Fruit fly (Drosophila melanogaster) whole organism, prepupa: ENCODE results near the gene Tcs6.

Experiments
- Blimp-1 ChIP-seq: fragments of 200-800 bp; sonication (Bioruptor generic); optimal IDR thresholded peaks from 3 replicates; lab custom pipeline; 2017; ENCODE audit warnings: missing biosample characterization, missing genetic modification characterization, mild to moderate bottlenecking, moderate library complexity, missing genetic modification reagents
- CG10669 ChIP-seq: fragments of 200-800 bp; sonication (Bioruptor generic); optimal IDR thresholded peaks from 3 replicates; lab custom pipeline; 2018; ENCODE audit warnings: missing biosample characterization, mild to moderate bottlenecking, missing genetic modification characterization, moderate library complexity
- CG11902 ChIP-seq: fragments of 200-800 bp; sonication (Bioruptor generic); optimal IDR thresholded peaks from 3 replicates; lab custom pipeline; 2016; ENCODE audit warnings: missing biosample characterization, missing genetic modification characterization
- CG15336 ChIP-seq: fragments of 200-800 bp; sonication (Bioruptor generic); IDR thresholded peaks from 2 replicates; pipeline ENCODE4 v1.3.6; 2022; ENCODE audit warnings: missing biosample characterization, missing genetic modification characterization
- CG16779 ChIP-seq: fragments of 200-800 bp; sonication (Bioruptor generic); optimal IDR thresholded peaks from 3 replicates; lab custom pipeline; 2017; ENCODE audit warnings: missing biosample characterization, mild to moderate bottlenecking, missing genetic modification characterization
- CG3032 ChIP-seq: fragments of 200-800 bp; optimal IDR thresholded peaks from 2 replicates; lab custom pipeline; 2019; ENCODE audit warnings: missing biosample characterization, mild to moderate bottlenecking, missing genetic modification characterization, moderate library complexity
- CG31627 ChIP-seq: fragments of 200-800 bp; sonication (Bioruptor generic); optimal IDR thresholded peaks from 3 replicates; lab custom pipeline; 2016; ENCODE audit warnings: missing biosample characterization, missing genetic modification characterization
- CG32006 ChIP-seq: fragments of 200-800 bp; sonication (Bioruptor generic); optimal IDR thresholded peaks from 3 replicates; lab custom pipeline; 2017; ENCODE audit warnings: missing biosample characterization, mild to moderate bottlenecking, missing genetic modification characterization
- CG34406 ChIP-seq: fragments of 200-800 bp; sonication (Bioruptor generic); optimal IDR thresholded peaks from 3 replicates; lab custom pipeline; 2016; ENCODE audit warnings: missing biosample characterization, missing genetic modification characterization
- CG3919 ChIP-seq: fragments of 200-800 bp; sonication (Bioruptor generic); optimal IDR thresholded peaks from 3 replicates; lab custom pipeline; 2016; ENCODE audit warnings: missing biosample characterization, missing genetic modification characterization
- CG4318 ChIP-seq: fragments of 200-800 bp; sonication (Bioruptor generic); optimal IDR thresholded peaks from 3 replicates; lab custom pipeline; 2017; ENCODE audit warnings: missing biosample characterization, mild to moderate bottlenecking, missing genetic modification characterization
- CG6163 ChIP-seq: fragments of 200-800 bp; sonication (Bioruptor generic); IDR thresholded peaks from 3 replicates; pipeline ENCODE4 v1.3.6; 2022; ENCODE audit warnings: missing biosample characterization, missing genetic modification characterization
- CG6276 ChIP-seq: fragments of 200-800 bp; sonication (Bioruptor generic); optimal IDR thresholded peaks from 2 replicates; lab custom pipeline; 2017; ENCODE audit warnings: missing biosample characterization, mild to moderate bottlenecking, missing genetic modification characterization
- CG6808 ChIP-seq: fragments of 200-800 bp; sonication (Bioruptor generic); optimal IDR thresholded peaks from 3 replicates; lab custom pipeline; 2017; ENCODE audit warnings: missing biosample characterization, missing genetic modification characterization, mild to moderate bottlenecking, moderate library complexity, missing genetic modification reagents
- CG6854 ChIP-seq: fragments of 200-800 bp; sonication (Bioruptor generic); optimal IDR thresholded peaks from 2 replicates; lab custom pipeline; 2017; ENCODE audit warnings: missing biosample characterization, mild to moderate bottlenecking, missing genetic modification characterization
- CG7368 ChIP-seq: fragments of 200-800 bp; sonication (Bioruptor generic); optimal IDR thresholded peaks from 3 replicates; lab custom pipeline; 2016; ENCODE audit warnings: missing biosample characterization, missing genetic modification characterization
- CG8119 ChIP-seq: fragments of 200-800 bp; sonication (Bioruptor generic); IDR thresholded peaks from 3 replicates; pipeline ENCODE4 v1.3.6; 2022; ENCODE audit warnings: missing biosample characterization, missing genetic modification characterization
- CG8632 ChIP-seq: fragments of 200-800 bp; sonication (Bioruptor generic); optimal IDR thresholded peaks from 3 replicates; lab custom pipeline; 2016; ENCODE audit warnings: missing biosample characterization, missing genetic modification characterization
- Eip75B ChIP-seq: fragments of 200-800 bp; sonication (Bioruptor generic); optimal IDR thresholded peaks from 3 replicates; lab custom pipeline; 2016; ENCODE audit warnings: missing biosample characterization, missing genetic modification characterization
- Eip78C ChIP-seq: fragments of 200-800 bp; sonication (Bioruptor generic); peaks from one replicate; lab custom pipeline; 2016; ENCODE audit warnings: missing biosample characterization, missing genetic modification characterization
- Eip93F ChIP-seq: fragments of 200-800 bp; sonication (Bioruptor generic); optimal IDR thresholded peaks from 2 replicates; lab custom pipeline; 2016; ENCODE audit warnings: missing biosample characterization, mild to moderate bottlenecking, missing genetic modification characterization
- Ets21C ChIP-seq: fragments of 200-800 bp; sonication (Bioruptor generic); optimal IDR thresholded peaks from 3 replicates; lab custom pipeline; 2016; ENCODE audit warnings: missing biosample characterization, missing genetic modification characterization
- Ets96B ChIP-seq: fragments of 200-800 bp; optimal IDR thresholded peaks from 2 replicates; lab custom pipeline; 2019; ENCODE audit warnings: missing biosample characterization, mild to moderate bottlenecking, missing genetic modification characterization, moderate library complexity
- Hr38 ChIP-seq: sonication (Bioruptor generic); optimal IDR thresholded peaks from 2 replicates; lab custom pipeline; 2016; ENCODE audit warnings: missing biosample characterization, missing genetic modification characterization
- Hr39 ChIP-seq: fragments of 200-800 bp; sonication (Bioruptor generic); optimal IDR thresholded peaks from 2 replicates; lab custom pipeline; 2016; ENCODE audit warnings: missing biosample characterization, missing genetic modification characterization
- Hr4 ChIP-seq: fragments of 200-800 bp; sonication (Bioruptor generic); optimal IDR thresholded peaks from 3 replicates; lab custom pipeline; 2016; ENCODE audit warnings: missing biosample characterization, missing genetic modification characterization
- Lpt ChIP-seq: fragments of 200-800 bp; sonication (Bioruptor generic); optimal IDR thresholded peaks from 3 replicates; lab custom pipeline; 2016; ENCODE audit warnings: missing biosample characterization, missing genetic modification characterization
- Met ChIP-seq: fragments of 200-800 bp; sonication (Bioruptor generic); optimal IDR thresholded peaks from 3 replicates; lab custom pipeline; 2016; ENCODE audit warnings: missing biosample characterization, missing genetic modification characterization
- Smox ChIP-seq: fragments of 200-800 bp; sonication (Bioruptor generic); optimal IDR thresholded peaks from 3 replicates; lab custom pipeline; 2016; ENCODE audit warnings: missing biosample characterization, missing genetic modification characterization
- Sox102F ChIP-seq: fragments of 200-800 bp; sonication (Bioruptor generic); optimal IDR thresholded peaks from 2 replicates; lab custom pipeline; 2016; ENCODE audit warnings: missing biosample characterization, mild to moderate bottlenecking, missing genetic modification characterization
- Sox14 ChIP-seq: fragments of 200-800 bp; sonication (Bioruptor generic); optimal IDR thresholded peaks from 3 replicates; lab custom pipeline; 2016; ENCODE audit warnings: missing biosample characterization, missing genetic modification characterization
- Sox15 ChIP-seq: fragments of 200-800 bp; sonication (Bioruptor generic); optimal IDR thresholded peaks from 3 replicates; lab custom pipeline; 2016; ENCODE audit warnings: missing biosample characterization, missing genetic modification characterization
- achi ChIP-seq: fragments of 200-800 bp; sonication (Bioruptor generic); optimal IDR thresholded peaks from 3 replicates; lab custom pipeline; 2016; ENCODE audit warnings: missing biosample characterization, missing genetic modification characterization
- acj6 ChIP-seq: fragments of 200-800 bp; sonication (Bioruptor generic); optimal IDR thresholded peaks from 3 replicates; lab custom pipeline; 2016; ENCODE audit warnings: missing biosample characterization, missing genetic modification characterization
- cyc ChIP-seq: fragments of 200-800 bp; sonication (Bioruptor generic); optimal IDR thresholded peaks from 3 replicates; lab custom pipeline; 2016; ENCODE audit warnings: missing biosample characterization, missing genetic modification characterization
- dac ChIP-seq: fragments of 200-800 bp; sonication (Bioruptor generic); optimal IDR thresholded peaks from 2 replicates; lab custom pipeline; 2017; ENCODE audit warnings: missing biosample characterization, mild to moderate bottlenecking, missing genetic modification characterization
- dsx ChIP-seq: fragments of 200-800 bp; optimal IDR thresholded peaks from 3 replicates; lab custom pipeline; 2019; ENCODE audit warnings: missing biosample characterization, mild to moderate bottlenecking, missing genetic modification characterization, moderate library complexity; ENCODE audit not compliant: poor library complexity, severe bottlenecking
- eg ChIP-seq: fragments of 200-800 bp; sonication (Bioruptor generic); IDR thresholded peaks from 3 replicates; pipeline ENCODE4 v1.3.6; 2022; ENCODE audit warnings: missing biosample characterization, missing genetic modification characterization
- esn ChIP-seq: fragments of 200-800 bp; sonication (Bioruptor generic); optimal IDR thresholded peaks from 2 replicates; lab custom pipeline; 2016; ENCODE audit warnings: missing biosample characterization, mild to moderate bottlenecking, missing genetic modification characterization, moderate library complexity
- fd59A ChIP-seq: fragments of 200-800 bp; sonication (Bioruptor generic); optimal IDR thresholded peaks from 2 replicates; lab custom pipeline; 2017; ENCODE audit warnings: missing biosample characterization, mild to moderate bottlenecking, missing genetic modification characterization, missing genetic modification reagents
- fd85E ChIP-seq: fragments of 200-800 bp; sonication (Bioruptor generic); optimal IDR thresholded peaks from 3 replicates; lab custom pipeline; 2016; ENCODE audit warnings: missing biosample characterization, missing genetic modification characterization
- fkh ChIP-seq: fragments of 200-800 bp; sonication (Bioruptor generic); optimal IDR thresholded peaks from 3 replicates; lab custom pipeline; 2017; ENCODE audit warnings: missing biosample characterization, mild to moderate bottlenecking, missing genetic modification characterization, moderate library complexity
- lz ChIP-seq: fragments of 200-800 bp; sonication (Bioruptor generic); optimal IDR thresholded peaks from 3 replicates; lab custom pipeline; 2016; ENCODE audit warnings: missing biosample characterization, missing genetic modification characterization
- net ChIP-seq: fragments of 200-800 bp; sonication (Bioruptor generic); optimal IDR thresholded peaks from 3 replicates; lab custom pipeline; 2016; ENCODE audit warnings: missing biosample characterization, missing genetic modification characterization
- pdm3 ChIP-seq: fragments of 200-800 bp; sonication (Bioruptor generic); optimal IDR thresholded peaks from 3 replicates; lab custom pipeline; 2016; ENCODE audit warnings: missing biosample characterization, missing genetic modification characterization
- salr ChIP-seq, 2 experiments: fragments of 200-800 bp; sonication (Bioruptor generic); optimal IDR thresholded peaks; 3 replicates each; lab custom pipeline; 2016 to 2018; ENCODE audit warnings: missing biosample characterization in 2 of 2, missing genetic modification characterization in 2 of 2, mild to moderate bottlenecking in 1 of 2
- spab ChIP-seq: fragments of 200-800 bp; sonication (Bioruptor generic); optimal IDR thresholded peaks from 2 replicates; lab custom pipeline; 2017; ENCODE audit warnings: missing biosample characterization, mild to moderate bottlenecking, missing genetic modification characterization, missing genetic modification reagents
- svp ChIP-seq: fragments of 200-800 bp; sonication (Bioruptor generic); peaks from one replicate; lab custom pipeline; 2016; ENCODE audit warnings: missing biosample characterization, missing genetic modification characterization
- vri ChIP-seq: fragments of 200-800 bp; sonication (Bioruptor generic); optimal IDR thresholded peaks from 3 replicates; lab custom pipeline; 2016; ENCODE audit warnings: missing biosample characterization, mild to moderate bottlenecking, missing genetic modification characterization

Tcs6 gene

DNA sequence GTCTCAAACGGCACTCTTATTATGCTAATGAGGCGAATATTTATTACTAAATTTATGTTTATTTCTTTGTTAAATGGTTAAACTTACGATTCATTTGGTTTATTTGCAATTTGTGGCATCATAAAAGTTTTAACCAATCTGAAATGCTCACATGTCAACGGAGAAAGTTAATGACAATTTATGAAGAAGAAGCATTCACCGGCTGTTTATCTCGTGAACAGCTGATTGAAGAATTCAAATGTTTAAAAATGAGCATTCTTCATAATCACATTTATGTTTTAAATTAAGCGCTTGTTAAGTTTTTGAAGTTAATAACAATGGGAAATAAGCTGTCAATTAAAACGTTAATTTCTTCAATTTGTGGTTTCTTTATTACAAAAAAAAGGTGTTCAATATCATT is at the start of gene Tcs6, which contains the start of gene PIG-P:
TSS of gene Tcs6 (minus strand) at position 158 of the 400 bp plus-strand sequence.
TSS of gene PIG-P (minus strand) at position 158 of the 400 bp plus-strand sequence.
- TF ChIP-seq Sox102F (no peak), CG6163 (GFP tag; lab: Robert Waterston, UW) (no peak), CG4318 (no peak), acj6 (GFP tag; lab: Kevin White, UChicago) (no peak), Blimp-1 (GFP tag; lab: Kevin White, UChicago) (no peak), Eip78C (GFP tag; lab: Kevin White, UChicago) (peak; percentile 2), esn (GFP tag; lab: Kevin White, UChicago) (no peak)

- TF ChIP-seq dsx (GFP tag; lab: Kevin White, UChicago) (peak; percentile 30), svp (GFP tag; lab: Kevin White, UChicago) (peak; percentile 88), Eip75B (GFP tag; lab: Kevin White, UChicago) (no peak), CG3032 (tag; lab: Kevin White, UChicago) (peak; percentile 43), CG6163 (GFP tag; lab: Robert Waterston, UW) (peak; percentile 54; the same call in 2 of the 3 replicates), Sox102F (peak; percentile 28), fd85E (GFP tag; lab: Kevin White, UChicago) (peak; percentile 60), CG8119 (peak; percentile 74), net (GFP tag; lab: Kevin White, UChicago) (peak; percentile 53), CG16779 (tag; lab: Kevin White, UChicago) (peak; percentile 49), CG31627 (GFP tag; lab: Kevin White, UChicago) (no peak), Hr4 (GFP tag; lab: Kevin White, UChicago) (peak; percentile 36), Sox14 (GFP tag; lab: Kevin White, UChicago) (peak; percentile 27), spab (GFP tag; lab: Kevin White, UChicago) (peak; percentile 30), salr (GFP tag; optimal IDR thresholded peaks at IDR 0.05; lab: Kevin White, UChicago) (no peak), dac (GFP tag; lab: Kevin White, UChicago) (peak; percentile 50), CG32006 (GFP tag; lab: Kevin White, UChicago) (peak; percentile 74), CG6808 (GFP tag; lab: Kevin White, UChicago) (peak; percentile 39), vri (GFP tag; lab: Kevin White, UChicago) (peak; percentile 50), Eip93F (GFP tag; lab: Kevin White, UChicago) (no peak), CG3919 (GFP tag; lab: Kevin White, UChicago) (peak; percentile 88), CG4318 (peak; percentile 52), lz (GFP tag; lab: Kevin White, UChicago) (peak; percentile 6), Eip78C (GFP tag; lab: Kevin White, UChicago) (peak; percentile 94), CG10669 (peak; percentile 37), Ets21C (GFP tag; lab: Kevin White, UChicago) (no peak), pdm3 (GFP tag; lab: Kevin White, UChicago) (peak; percentile 29), CG6276 (GFP tag; lab: Kevin White, UChicago) (peak; percentile 84), Lpt (GFP tag; lab: Kevin White, UChicago) (peak; percentile 76), CG15336 (peak; percentile 71), Hr39 (GFP tag; lab: Kevin White, UChicago) (no peak), eg (GFP tag; lab: Robert Waterston, UW) (peak; percentile 86), CG6854 (GFP tag; lab: Kevin White, UChicago) (peak; percentile 83), achi (GFP tag; lab: Kevin White, UChicago) (peak; percentile 81), cyc (GFP tag; lab: Kevin White, UChicago) (peak; percentile 56), CG7368 (peak; percentile 66), fd59A (GFP tag; lab: Kevin White, UChicago) (no peak), esn (GFP tag; lab: Kevin White, UChicago) (peak; percentile 52), Hr38 (no peak), Ets96B (tag; lab: Kevin White, UChicago) (peak; percentile 6), Smox (GFP tag; lab: Kevin White, UChicago) (peak; percentile 14), Sox15 (GFP tag; lab: Kevin White, UChicago) (no peak), CG34406 (GFP tag; lab: Kevin White, UChicago) (peak; percentile 66), CG11902 (peak; percentile 5), Met (GFP tag; lab: Kevin White, UChicago) (no peak), fkh (peak; percentile 53), CG8632 (peak; percentile 37)
Observed at dm6 chr3R:26106595-26107152, 48.7 kb upstream of the Tcs6 start, which contains the start of gene Cipc. Cipc (plus strand) TSS chr3R:26106868.
